Worm (Caenorhabditis elegans) whole organism, midembryonic: Measurements from ENCODE around the gene srw-82.

Source experiments
- T22C8.4 ChIP-seq: fragments of 200-800 bp; sonication (Bioruptor generic); IDR thresholded peaks from 2 replicates; pipeline ENCODE4 v1.3.6; 2022; ENCODE audit warnings: missing genetic modification characterization, missing compliant biosample characterization
- cog-1 ChIP-seq: sonication (generic microtip); optimal IDR thresholded peaks from 2 replicates; lab custom pipeline; 2016; ENCODE audit warnings: missing genetic modification characterization, missing compliant biosample characterization
- flt-1 ChIP-seq: fragments of 200-800 bp; sonication (Bioruptor generic); IDR thresholded peaks from 2 replicates; pipeline ENCODE4 v1.3.6; 2022; ENCODE audit warnings: missing genetic modification characterization, missing compliant biosample characterization
- klf-2 ChIP-seq: fragments of 200-800 bp; sonication (Bioruptor generic); conservative IDR thresholded peaks from 2 replicates; pipeline ENCODE4 v1.3.6; 2022; ENCODE audit warnings: missing genetic modification reagents, missing genetic modification characterization, missing compliant biosample characterization
- med-1 ChIP-seq: sonication (generic microtip); optimal IDR thresholded peaks from 2 replicates; lab custom pipeline; 2017; ENCODE audit warnings: missing genetic modification characterization, mild to moderate bottlenecking, missing compliant biosample characterization, antibody characterized with exemption, missing genetic modification reagents; ENCODE audit not compliant: insufficient read depth
- tab-1 ChIP-seq: fragments of 200-800 bp; sonication (Bioruptor generic); IDR thresholded peaks from 2 replicates; pipeline ENCODE4 v1.3.6; 2022; ENCODE audit warnings: missing genetic modification characterization, missing compliant biosample characterization
- ztf-23 ChIP-seq: fragments of 200-800 bp; sonication (Bioruptor generic); IDR thresholded peaks from 2 replicates; pipeline ENCODE4 v1.3.6; 2022; ENCODE audit warnings: missing genetic modification reagents, missing genetic modification characterization, missing compliant biosample characterization

DNA sequence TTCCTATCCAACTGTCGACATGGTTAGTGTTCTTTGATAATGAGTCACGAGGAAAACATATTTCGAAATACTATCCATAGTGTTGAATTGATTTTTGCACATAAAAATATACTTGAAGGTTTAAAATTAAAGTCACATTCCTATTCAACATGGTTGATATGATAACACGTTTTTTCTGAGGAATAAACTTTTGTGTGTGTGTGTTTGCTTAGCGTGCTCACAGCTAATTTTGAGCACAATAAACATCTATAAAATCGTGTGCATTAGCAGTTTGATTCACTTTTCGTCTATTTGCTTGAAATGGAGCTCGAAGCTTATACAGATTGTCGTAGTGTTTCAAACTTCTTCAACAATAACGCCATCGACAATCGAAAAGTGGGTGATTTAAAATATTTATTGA lies 25.0 kb downstream of the srw-82 start, which contains the start of gene ZK228.10:
- TF ChIP-seq cog-1 (tag; lab: Kevin White, UChicago): no peak
- TF ChIP-seq tab-1 (GFP tag; lab: Robert Waterston, UW): no peak
- no peak for TF ChIP-seq med-1 (GFP tag; lab: Kevin White, UChicago)
- TF ChIP-seq ztf-23 (GFP tag; lab: Robert Waterston, UW): no peak
- TF ChIP-seq flt-1: no peak
- no peak for TF ChIP-seq T22C8.4
- TF ChIP-seq klf-2 (GFP tag; lab: Robert Waterston, UW): no peak
